Fruit fly (Drosophila melanogaster) whole organism, embryonic: ENCODE results near the gene CG11843.

Source experiments
- Antp ChIP-seq: fragments of 200-800 bp; sonication (Bioruptor generic); optimal IDR thresholded peaks from 3 replicates; lab custom pipeline; 2016; ENCODE audit warnings: missing biosample characterization, missing genetic modification characterization
- Bgb ChIP-seq: fragments of 200-800 bp; sonication (Bioruptor generic); IDR thresholded peaks from 2 replicates; pipeline ENCODE4 v1.3.6; 2022; ENCODE audit warnings: missing biosample characterization, missing genetic modification characterization; ENCODE audit not compliant: partially characterized antibody
- CG1233 ChIP-seq: fragments of 200-800 bp; sonication (Bioruptor generic); optimal IDR thresholded peaks from 4 replicates; lab custom pipeline; 2018; ENCODE audit warnings: missing biosample characterization, mild to moderate bottlenecking, missing genetic modification characterization
- CG12744 ChIP-seq: fragments of 200-800 bp; sonication (Bioruptor generic); optimal IDR thresholded peaks from 2 replicates; lab custom pipeline; 2016; ENCODE audit warnings: missing biosample characterization, missing genetic modification characterization
- CG13123 ChIP-seq: fragments of 200-800 bp; sonication (Bioruptor generic); optimal IDR thresholded peaks from 2 replicates; lab custom pipeline; 2016; ENCODE audit warnings: missing biosample characterization, missing genetic modification characterization
- CG14014 ChIP-seq: fragments of 200-800 bp; sonication (Bioruptor generic); IDR thresholded peaks from 2 replicates; pipeline ENCODE4 v1.3.6; 2022; ENCODE audit warnings: missing biosample characterization, missing genetic modification characterization
- CG14441 ChIP-seq: fragments of 200-800 bp; sonication (Bioruptor generic); IDR thresholded peaks from 2 replicates; pipeline ENCODE4 v1.3.6; 2022; ENCODE audit warnings: missing biosample characterization, missing genetic modification characterization
- CG15479 ChIP-seq: fragments of 200-800 bp; sonication (Bioruptor generic); optimal IDR thresholded peaks from 3 replicates; lab custom pipeline; 2019; ENCODE audit warnings: missing biosample characterization, mild to moderate bottlenecking, missing genetic modification characterization, moderate library complexity
- CG16813 ChIP-seq: fragments of 200-800 bp; sonication (Bioruptor generic); IDR thresholded peaks from 3 replicates; pipeline ENCODE4 v1.3.6; 2022; ENCODE audit warnings: missing biosample characterization, missing genetic modification characterization; ENCODE audit not compliant: partially characterized antibody
- CG2120 ChIP-seq: fragments of 200-800 bp; sonication (Bioruptor generic); optimal IDR thresholded peaks from 3 replicates; lab custom pipeline; 2016; ENCODE audit warnings: missing biosample characterization, missing genetic modification characterization
- CG33557 ChIP-seq: fragments of 200-800 bp; sonication (Bioruptor generic); optimal IDR thresholded peaks from 2 replicates; lab custom pipeline; 2019; ENCODE audit warnings: missing biosample characterization, mild to moderate bottlenecking, missing genetic modification characterization, moderate library complexity
- CG34422 ChIP-seq: fragments of 200-800 bp; sonication (Bioruptor generic); IDR thresholded peaks from 3 replicates; pipeline ENCODE4 v1.3.6; 2022; ENCODE audit warnings: missing biosample characterization, missing genetic modification characterization
- CG4617 ChIP-seq: fragments of 200-800 bp; sonication (Bioruptor generic); optimal IDR thresholded peaks from 3 replicates; lab custom pipeline; 2016; ENCODE audit warnings: missing biosample characterization, missing genetic modification characterization, borderline replicate concordance
- CG7963 ChIP-seq: fragments of 200-800 bp; sonication (Bioruptor generic); IDR thresholded peaks from 3 replicates; pipeline ENCODE4 v1.3.6; 2022; ENCODE audit warnings: missing biosample characterization, missing genetic modification characterization; ENCODE audit not compliant: partially characterized antibody
- CG7987 ChIP-seq: fragments of 200-800 bp; sonication (Bioruptor generic); optimal IDR thresholded peaks from 2 replicates; lab custom pipeline; 2018; ENCODE audit warnings: missing biosample characterization, mild to moderate bottlenecking, missing genetic modification characterization, moderate library complexity
- CG8290 ChIP-seq, 3 experiments: fragments of 200-800 bp; sonication (Bioruptor generic); optimal IDR thresholded peaks; 2 replicates each; lab custom pipeline; 2016 to 2019; ENCODE audit warnings: missing biosample characterization in 3 of 3, missing genetic modification characterization in 3 of 3, mild to moderate bottlenecking in 2 of 3, moderate library complexity in 1 of 3
- CG8478 ChIP-seq: fragments of >200 bp; optimal IDR thresholded peaks from 2 replicates; lab custom pipeline; 2018
- Dad ChIP-seq: fragments of 200-800 bp; sonication (Bioruptor generic); optimal IDR thresholded peaks from 3 replicates; lab custom pipeline; 2016; ENCODE audit warnings: missing biosample characterization, missing genetic modification characterization
- Doc3 ChIP-seq: fragments of 200-800 bp; sonication (Bioruptor generic); IDR thresholded peaks from 3 replicates; pipeline ENCODE4 v1.3.6; 2022; ENCODE audit warnings: missing biosample characterization, missing genetic modification characterization; ENCODE audit not compliant: partially characterized antibody
- H15 ChIP-seq: fragments of 200-800 bp; sonication (Bioruptor generic); IDR thresholded peaks from 3 replicates; pipeline ENCODE4 v1.3.6; 2022; ENCODE audit warnings: missing biosample characterization, missing genetic modification characterization
- H2.0 ChIP-seq: fragments of 200-800 bp; sonication (Bioruptor generic); IDR thresholded peaks from 2 replicates; pipeline ENCODE4 v1.3.6; 2022; ENCODE audit warnings: missing biosample characterization, missing genetic modification characterization
- HmgD ChIP-seq: fragments of 200-800 bp; sonication (Bioruptor generic); optimal IDR thresholded peaks from 3 replicates; lab custom pipeline; 2016; ENCODE audit warnings: missing biosample characterization, missing genetic modification characterization
- Hr78 ChIP-seq, 2 experiments: fragments of 200-800 bp in 1 of 2; fragments of >200 bp in 1 of 2; sonication (Bioruptor generic) in 1 of 2; optimal IDR thresholded peaks; 2 replicates each; lab custom pipeline; 2017 to 2019; ENCODE audit warnings: missing biosample characterization in 2 of 2, missing genetic modification characterization in 2 of 2, mild to moderate bottlenecking in 1 of 2, moderate library complexity in 1 of 2
- Hsf ChIP-seq: fragments of 200-800 bp; sonication (Bioruptor generic); optimal IDR thresholded peaks from 3 replicates; lab custom pipeline; 2016; ENCODE audit warnings: missing biosample characterization, missing genetic modification characterization
- NC2β ChIP-seq: fragments of 200-800 bp; sonication (Bioruptor generic); optimal IDR thresholded peaks from 2 replicates; lab custom pipeline; 2016; ENCODE audit warnings: missing biosample characterization, missing genetic modification characterization
- Scr ChIP-seq: fragments of 200-800 bp; sonication (Bioruptor generic); IDR thresholded peaks from 2 replicates; pipeline ENCODE4 v1.3.6; 2022; ENCODE audit warnings: missing biosample characterization, missing genetic modification characterization; ENCODE audit not compliant: partially characterized antibody
- Sin3A ChIP-seq: fragments of >200 bp; optimal IDR thresholded peaks from 2 replicates; lab custom pipeline; 2018
- Ssrp ChIP-seq: fragments of 200-800 bp; sonication (Bioruptor generic); optimal IDR thresholded peaks from 2 replicates; lab custom pipeline; 2018; ENCODE audit warnings: missing biosample characterization, mild to moderate bottlenecking, missing genetic modification characterization, moderate library complexity
- Tbp ChIP-seq: fragments of >200 bp; optimal IDR thresholded peaks from 2 replicates; lab custom pipeline; 2018; ENCODE audit warnings: missing biosample characterization, missing genetic modification characterization
- Vsx1 ChIP-seq: fragments of 200-800 bp; sonication (Bioruptor generic); optimal IDR thresholded peaks from 2 replicates; lab custom pipeline; 2017; ENCODE audit warnings: missing biosample characterization, mild to moderate bottlenecking, missing genetic modification characterization, missing genetic modification reagents
- ato ChIP-seq: fragments of 200-800 bp; sonication (Bioruptor generic); IDR thresholded peaks from 2 replicates; pipeline ENCODE4 v1.3.6; 2022; ENCODE audit warnings: missing biosample characterization, missing genetic modification characterization; ENCODE audit not compliant: partially characterized antibody
- az2 ChIP-seq: fragments of 200-800 bp; sonication (Bioruptor generic); optimal IDR thresholded peaks from 3 replicates; lab custom pipeline; 2016; ENCODE audit warnings: missing biosample characterization, missing genetic modification characterization
- chinmo ChIP-seq: fragments of 200-800 bp; sonication (Bioruptor generic); IDR thresholded peaks from 4 replicates; pipeline ENCODE4 v1.3.6; 2022; ENCODE audit warnings: missing biosample characterization, missing genetic modification characterization; ENCODE audit not compliant: partially characterized antibody
- ci ChIP-seq: fragments of 200-800 bp; sonication (Bioruptor generic); IDR thresholded peaks from 3 replicates; pipeline ENCODE4 v1.3.6; 2022; ENCODE audit warnings: missing biosample characterization, missing genetic modification characterization
- dm ChIP-seq: fragments of 200-800 bp; sonication (Bioruptor generic); optimal IDR thresholded peaks from 3 replicates; lab custom pipeline; 2016; ENCODE audit warnings: missing biosample characterization, missing genetic modification characterization
- eve ChIP-seq, 2 experiments: fragments of >200 bp; optimal IDR thresholded peaks; 2 replicates each; lab custom pipeline; 2017; ENCODE audit warnings: missing biosample characterization in 2 of 2, missing genetic modification characterization in 2 of 2
- exex ChIP-seq: fragments of 200-800 bp; sonication (Bioruptor generic); optimal IDR thresholded peaks from 4 replicates; lab custom pipeline; 2018; ENCODE audit warnings: missing biosample characterization, mild to moderate bottlenecking, missing genetic modification characterization, moderate library complexity
- gfzf ChIP-seq: fragments of 200-800 bp; sonication (Bioruptor generic); optimal IDR thresholded peaks from 2 replicates; lab custom pipeline; 2016; ENCODE audit warnings: missing biosample characterization, mild to moderate bottlenecking, missing genetic modification characterization, moderate library complexity
- gro ChIP-seq: fragments of 200-800 bp; sonication (Bioruptor generic); optimal IDR thresholded peaks from 2 replicates; lab custom pipeline; 2016; ENCODE audit warnings: missing biosample characterization, missing genetic modification characterization
- jumu ChIP-seq: fragments of 200-800 bp; sonication (Bioruptor generic); optimal IDR thresholded peaks from 3 replicates; lab custom pipeline; 2016; ENCODE audit warnings: missing biosample characterization, missing genetic modification characterization
- nmo ChIP-seq: fragments of 200-800 bp; sonication (Bioruptor generic); optimal IDR thresholded peaks from 2 replicates; lab custom pipeline; 2018; ENCODE audit warnings: missing biosample characterization, mild to moderate bottlenecking, missing genetic modification characterization, moderate library complexity
- phol ChIP-seq: fragments of 200-800 bp; sonication (Bioruptor generic); optimal IDR thresholded peaks from 3 replicates; lab custom pipeline; 2018; ENCODE audit warnings: missing biosample characterization, mild to moderate bottlenecking, missing genetic modification characterization, moderate library complexity
- pita ChIP-seq: fragments of 200-800 bp; sonication (Bioruptor generic); optimal IDR thresholded peaks from 2 replicates; lab custom pipeline; 2017; ENCODE audit warnings: missing biosample characterization, mild to moderate bottlenecking, missing genetic modification characterization
- pnt ChIP-seq: fragments of 200-800 bp; sonication (Bioruptor generic); optimal IDR thresholded peaks from 3 replicates; lab custom pipeline; 2016; ENCODE audit warnings: missing biosample characterization, missing genetic modification characterization
- pum ChIP-seq: fragments of 200-800 bp; sonication (Bioruptor generic); optimal IDR thresholded peaks from 2 replicates; lab custom pipeline; 2016; ENCODE audit warnings: missing biosample characterization, missing genetic modification characterization
- pzg ChIP-seq: fragments of 200-800 bp; sonication (Bioruptor generic); optimal IDR thresholded peaks from 3 replicates; lab custom pipeline; 2018; ENCODE audit warnings: missing biosample characterization, mild to moderate bottlenecking, missing genetic modification characterization, moderate library complexity
- sens ChIP-seq: fragments of 200-800 bp; sonication (Bioruptor generic); peaks from one replicate; lab custom pipeline; 2016; ENCODE audit warnings: missing biosample characterization, missing genetic modification characterization
- seq ChIP-seq: fragments of 200-800 bp; sonication (Bioruptor generic); IDR thresholded peaks from 2 replicates; pipeline ENCODE4 v1.3.6; 2022; ENCODE audit warnings: missing biosample characterization, missing genetic modification characterization
- tna ChIP-seq: fragments of 200-800 bp; sonication (Bioruptor generic); IDR thresholded peaks from 2 replicates; pipeline ENCODE4 v1.3.6; 2022; ENCODE audit warnings: missing biosample characterization, missing genetic modification characterization; ENCODE audit not compliant: partially characterized antibody
- vnd ChIP-seq: fragments of 200-800 bp; sonication (Bioruptor generic); IDR thresholded peaks from 3 replicates; pipeline ENCODE4 v1.3.6; 2022; ENCODE audit warnings: missing biosample characterization, missing genetic modification characterization; ENCODE audit not compliant: partially characterized antibody
- zen2 ChIP-seq: fragments of 200-800 bp; sonication (Bioruptor generic); IDR thresholded peaks from 3 replicates; pipeline ENCODE4 v1.3.6; 2022; ENCODE audit warnings: missing biosample characterization, missing genetic modification characterization; ENCODE audit not compliant: partially characterized antibody

The CG11843 gene

DNA sequence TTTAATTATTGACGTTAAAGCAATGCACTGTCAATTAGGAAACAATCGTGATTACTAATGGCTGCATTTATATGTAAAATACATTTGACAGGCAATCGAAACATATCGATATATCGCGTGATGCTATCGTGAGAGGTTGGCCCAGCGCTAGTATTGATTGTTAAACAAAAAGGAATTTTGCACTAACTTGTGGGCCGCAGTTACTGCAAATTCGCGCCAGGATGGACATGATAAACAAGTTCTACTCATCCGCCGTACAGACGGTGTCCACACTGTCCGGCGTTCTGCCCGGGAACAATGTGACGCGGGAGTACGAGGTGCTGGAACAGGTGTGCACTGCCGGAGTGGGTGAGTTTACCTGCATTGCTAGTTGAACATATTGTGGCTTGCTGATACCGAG is 27.0 kb upstream of the CG11843 start, which contains the start of the genes eIF4E6 and CG1951 (continued):
- TF ChIP-seq CG34422 (GFP tag; lab: Robert Waterston, UW) (0 out of 3 replicates have a peak, but pooled peaks have one; percentile 12), CG33557 (GFP tag; lab: Kevin White, UChicago) (no peak), CG4617 (GFP tag; lab: Kevin White, UChicago) (peak; percentile 90), dm (GFP tag; lab: Kevin White, UChicago) (peak; percentile 23), Scr (GFP tag; lab: Robert Waterston, UW) (peak; percentile 95), CG8290 (GFP tag; optimal IDR thresholded peaks at IDR 0.05; lab: Kevin White, UChicago) (no peak), CG8290 (tag; optimal IDR thresholded peaks at IDR 0.05; lab: Kevin White, UChicago) (no peak), pita (GFP tag; lab: Kevin White, UChicago) (no peak), CG14014 (GFP tag; lab: Robert Waterston, UW) (no peak), az2 (GFP tag; lab: Kevin White, UChicago) (no peak), tna (GFP tag; lab: Robert Waterston, UW) (peak; percentile 93), pnt (no peak), NC2β (no peak), vnd (GFP tag; lab: Robert Waterston, UW) (peak; percentile 93), CG12744 (GFP tag; lab: Kevin White, UChicago) (no peak), ci (GFP tag; lab: Robert Waterston, UW) (no peak), pum (GFP tag; lab: Kevin White, UChicago) (no peak), exex (tag; lab: Kevin White, UChicago) (peak; percentile 15), Hr78 (GFP tag; optimal IDR thresholded peaks at IDR 0.05; lab: Kevin White, UChicago) (no peak), CG16813 (GFP tag; lab: Robert Waterston, UW) (peak; percentile 96), zen2 (GFP tag; lab: Robert Waterston, UW) (peak; percentile 98), Dad (GFP tag; lab: Kevin White, UChicago) (no peak), CG1233 (GFP tag; lab: Kevin White, UChicago) (no peak), Hsf (no peak), CG7987 (GFP tag; lab: Kevin White, UChicago) (peak; percentile 16), Bgb (GFP tag; lab: Robert Waterston, UW) (peak; percentile 98), jumu (GFP tag; lab: Kevin White, UChicago) (no peak), Sin3A (peak; percentile 31), CG7963 (GFP tag; lab: Robert Waterston, UW) (peak; percentile 95), Vsx1 (GFP tag; lab: Kevin White, UChicago) (no peak), eve (GFP tag; optimal IDR thresholded peaks at IDR 0.05; lab: Kevin White, UChicago) (no peak), nmo (GFP tag; lab: Kevin White, UChicago) (peak; percentile 9), Tbp (GFP tag; lab: Kevin White, UChicago) (no peak), gfzf (peak; percentile 21), Ssrp (tag; lab: Kevin White, UChicago) (no peak), CG14441 (GFP tag; lab: Robert Waterston, UW) (no peak), CG2120 (GFP tag; lab: Kevin White, UChicago) (no peak), seq (GFP tag; lab: Robert Waterston, UW) (no peak), gro (GFP tag; lab: Kevin White, UChicago) (peak; percentile 50), sens (GFP tag; lab: Kevin White, UChicago) (no peak), phol (tag; lab: Kevin White, UChicago) (peak; percentile 71), CG13123 (GFP tag; lab: Kevin White, UChicago) (no peak), pzg (GFP tag; lab: Kevin White, UChicago) (peak; percentile 68), Doc3 (peak; percentile 95), ato (GFP tag; lab: Robert Waterston, UW) (peak; percentile 88), H2.0 (GFP tag; lab: Robert Waterston, UW) (no peak), Antp (GFP tag; lab: Kevin White, UChicago) (no peak), CG15479 (GFP tag; lab: Kevin White, UChicago) (no peak), H15 (GFP tag; lab: Robert Waterston, UW) (no peak), HmgD (GFP tag; lab: Kevin White, UChicago) (peak; percentile 28), CG8478 (lab: Kevin White, UChicago) (no peak), chinmo (GFP tag; lab: Robert Waterston, UW) (peak; percentile 95)
